Worm (Caenorhabditis elegans): ENCODE results near the gene pps-1.

pps-1 gene

ce11 chrIV:10151439-10151997 lies 10.3 kb upstream of the pps-1 start, which contains the start of gene copg-1 (continued):
- TF ChIP-seq mef-2 (tag; optimal IDR thresholded peaks at IDR 0.05) = no peak
- peak; percentile 91 for TF ChIP-seq mep-1 (tag; optimal IDR thresholded peaks at IDR 0.05)
- peak; percentile 73 for TF ChIP-seq lin-14 (GFP tag; optimal IDR thresholded peaks at IDR 0.05)
- no peak for TF ChIP-seq lir-3 (tag; optimal IDR thresholded peaks at IDR 0.05; ENCODE audit: poor library complexity)
- peak; percentile 91 for TF ChIP-seq F16B12.6 (tag; optimal IDR thresholded peaks at IDR 0.05)
- TF ChIP-seq xbp-1 (tag; optimal IDR thresholded peaks at IDR 0.05) = peak; percentile 57
- TF ChIP-seq fkh-4 (tag; optimal IDR thresholded peaks at IDR 0.05; ENCODE audit: borderline replicate concordance) = no peak
- peak; percentile 28 for TF ChIP-seq fkh-8 (tag; optimal IDR thresholded peaks at IDR 0.05)
- peak; percentile 51 for TF ChIP-seq tbx-2 (tag; optimal IDR thresholded peaks at IDR 0.05)
- TF ChIP-seq ama-1 (optimal IDR thresholded peaks at IDR 0.05) = no peak
- TF ChIP-seq snu-23 (GFP tag; optimal IDR thresholded peaks at IDR 0.05) = peak; percentile 66
- peak; percentile 45 to 74 (median 62) for TF ChIP-seq dpl-1 (GFP tag; optimal IDR thresholded peaks at IDR 0.05)
- peak in 2 of 6 experiments; percentile 37 to 62 for TF ChIP-seq elt-3 (tag; optimal IDR thresholded peaks at IDR 0.05)
- no peak for TF ChIP-seq unc-62 (GFP tag; optimal IDR thresholded peaks at IDR 0.05)
- peak; percentile 4 for TF ChIP-seq aly-2 (tag; optimal IDR thresholded peaks at IDR 0.05)
- peak; percentile 20; the same call in 1 of the 2 replicates for TF ChIP-seq nhr-19 (GFP tag; conservative IDR thresholded peaks at IDR 0.05)
- peak; percentile 33 for TF ChIP-seq dsc-1 (tag; optimal IDR thresholded peaks at IDR 0.05)
- TF ChIP-seq lsy-2 (tag; optimal IDR thresholded peaks at IDR 0.05) = peak; percentile 89 to 97

- TF ChIP-seq egl-13 (tag; optimal IDR thresholded peaks at IDR 0.05) (no peak), efl-1 (optimal IDR thresholded peaks at IDR 0.05) (no peak), efl-1 (GFP tag; optimal IDR thresholded peaks at IDR 0.05 in 1 of 2) (peak in 1 of 2 experiments; percentile 88)
These were observed 8.3 kb upstream of the pps-1 start for ce11 chrIV:10153479-10153878.

ce11 chrIV:10155475-10155874 lies 6.3 kb upstream of the pps-1 start, which contains the start of gene ttr-54:
Gene ttr-54, plus strand, starts transcription at chrIV:10155775.
- peak; percentile 24 for TF ChIP-seq rnt-1 (tag; optimal IDR thresholded peaks at IDR 0.05)
- TF ChIP-seq lir-3 (tag; optimal IDR thresholded peaks at IDR 0.05; ENCODE audit: poor library complexity) = no peak

- TF ChIP-seq aha-1 (tag; optimal IDR thresholded peaks at IDR 0.05) (no peak), zag-1 (tag; optimal IDR thresholded peaks at IDR 0.05) (no peak), ztf-4 (tag; optimal IDR thresholded peaks at IDR 0.05) (no peak), unc-130 (tag; optimal IDR thresholded peaks at IDR 0.05) (no peak), fkh-10 (GFP tag; optimal IDR thresholded peaks at IDR 0.05) (no peak), nhr-47 (tag; optimal IDR thresholded peaks at IDR 0.05) (no peak), C16A3.4 (tag; optimal IDR thresholded peaks at IDR 0.05) (no peak), mef-2 (tag; optimal IDR thresholded peaks at IDR 0.05) (no peak), ceh-88 (GFP tag; IDR thresholded peaks at IDR 0.05) (no peak)
These were observed 4.8 kb upstream of the pps-1 start for ce11 chrIV:10157034-10157433.

ce11 chrIV:10157489-10158088 lies 4.2 kb upstream of the pps-1 start, which contains the start of gene ttr-53:
Gene ttr-53, plus strand, starts transcription at chrIV:10158038.
- TF ChIP-seq unc-62 (GFP tag; optimal IDR thresholded peaks at IDR 0.05) = no peak
- TF ChIP-seq nhr-90 (tag; optimal IDR thresholded peaks at IDR 0.05; ENCODE audit: poor library complexity) = no peak
- TF ChIP-seq ztf-11 (tag; optimal IDR thresholded peaks at IDR 0.05) = no peak
- no peak for TF ChIP-seq ceh-8 (GFP tag; optimal IDR thresholded peaks at IDR 0.05)
- no peak for TF ChIP-seq lsy-2 (tag; optimal IDR thresholded peaks at IDR 0.05)
- no peak for TF ChIP-seq nhr-47 (tag; optimal IDR thresholded peaks at IDR 0.05)
- no peak for TF ChIP-seq blmp-1 (tag; optimal IDR thresholded peaks at IDR 0.05)
